Fruit fly (Drosophila melanogaster): ENCODE results near the gene CG7739.

DNA sequence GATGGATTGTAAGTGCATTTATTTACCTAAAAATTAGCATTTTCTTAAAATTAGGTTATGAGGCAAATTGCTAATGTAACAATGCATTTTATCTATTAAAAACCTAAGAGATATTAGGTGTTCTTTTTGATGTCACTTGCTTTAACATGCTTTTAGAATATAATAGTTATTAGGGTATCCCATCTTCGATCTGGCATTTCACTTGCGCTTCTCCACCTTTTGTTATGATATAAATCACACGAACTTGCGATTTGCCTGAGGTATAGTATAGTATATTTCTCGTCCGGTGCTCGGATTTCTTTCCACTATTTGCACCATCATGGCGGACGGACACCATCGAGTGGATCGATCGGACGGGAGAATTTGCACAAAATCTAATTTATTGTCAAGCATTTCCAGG, 32.8 kb downstream of the CG7739 start:
- TF ChIP-seq Myc (optimal IDR thresholded peaks at IDR 0.05) (no peak), insv (optimal IDR thresholded peaks at IDR 0.05) (no peak), psq (optimal IDR thresholded peaks at IDR 0.05) (no peak), h (optimal IDR thresholded peaks at IDR 0.05) (no peak), ttk (optimal IDR thresholded peaks at IDR 0.05) (no peak)
